Fruit fly (Drosophila melanogaster) whole organism, embryonic: ENCODE data around the gene MsrA.

Experiments
- ATbp ChIP-seq: fragments of 200-800 bp; sonication (Bioruptor generic); optimal IDR thresholded peaks from 2 replicates; lab custom pipeline; 2017; ENCODE audit warnings: missing biosample characterization, mild to moderate bottlenecking, missing genetic modification characterization, missing genetic modification reagents
- Ada2b ChIP-seq: fragments of 200-800 bp; sonication (Bioruptor generic); IDR thresholded peaks from 2 replicates; pipeline ENCODE4 v1.3.6; 2022; ENCODE audit warnings: missing biosample characterization, missing genetic modification characterization
- CG10565 ChIP-seq: fragments of 200-800 bp; sonication (Bioruptor generic); optimal IDR thresholded peaks from 3 replicates; lab custom pipeline; 2016; ENCODE audit warnings: missing biosample characterization, mild to moderate bottlenecking, missing genetic modification characterization
- CG11560 ChIP-seq: fragments of 200-800 bp; sonication (Bioruptor generic); IDR thresholded peaks from 3 replicates; pipeline ENCODE4 v1.3.6; 2022; ENCODE audit warnings: missing biosample characterization, missing genetic modification characterization
- CG11695 ChIP-seq: fragments of 200-800 bp; sonication (Bioruptor generic); IDR thresholded peaks from 3 replicates; pipeline ENCODE4 v1.3.6; 2022; ENCODE audit warnings: missing biosample characterization, missing genetic modification characterization
- CG11723 ChIP-seq: fragments of 200-800 bp; sonication (Bioruptor generic); optimal IDR thresholded peaks from 2 replicates; lab custom pipeline; 2017; ENCODE audit warnings: missing biosample characterization, mild to moderate bottlenecking, missing genetic modification characterization
- CG12071 ChIP-seq: fragments of 200-800 bp; sonication (Bioruptor generic); optimal IDR thresholded peaks from 3 replicates; lab custom pipeline; 2018; ENCODE audit warnings: missing biosample characterization, mild to moderate bottlenecking, missing genetic modification characterization
- CG12744 ChIP-seq: fragments of 200-800 bp; sonication (Bioruptor generic); optimal IDR thresholded peaks from 2 replicates; lab custom pipeline; 2016; ENCODE audit warnings: missing biosample characterization, missing genetic modification characterization
- CG1602 ChIP-seq: fragments of 200-800 bp; sonication (Bioruptor generic); optimal IDR thresholded peaks from 3 replicates; lab custom pipeline; 2016; ENCODE audit warnings: missing biosample characterization, missing genetic modification characterization
- CG1647 ChIP-seq: fragments of 200-800 bp; sonication (Bioruptor generic); optimal IDR thresholded peaks from 3 replicates; lab custom pipeline; 2016; ENCODE audit warnings: missing biosample characterization, missing genetic modification characterization
- CG16813 ChIP-seq: fragments of 200-800 bp; sonication (Bioruptor generic); IDR thresholded peaks from 3 replicates; pipeline ENCODE4 v1.3.6; 2022; ENCODE audit warnings: missing biosample characterization, missing genetic modification characterization; ENCODE audit not compliant: partially characterized antibody
- CG16863 ChIP-seq: fragments of 200-800 bp; sonication (Bioruptor generic); optimal IDR thresholded peaks from 3 replicates; lab custom pipeline; 2016; ENCODE audit warnings: missing biosample characterization, missing genetic modification characterization
- CG17568 ChIP-seq: fragments of 200-800 bp; sonication (Bioruptor generic); optimal IDR thresholded peaks from 2 replicates; lab custom pipeline; 2018; ENCODE audit warnings: missing biosample characterization, mild to moderate bottlenecking, missing genetic modification characterization, moderate library complexity
- CG17802 ChIP-seq: fragments of 200-800 bp; sonication (Bioruptor generic); optimal IDR thresholded peaks from 2 replicates; lab custom pipeline; 2018; ENCODE audit warnings: missing biosample characterization, mild to moderate bottlenecking, missing genetic modification characterization, moderate library complexity
- CG18011 ChIP-seq: fragments of 200-800 bp; sonication (Bioruptor generic); optimal IDR thresholded peaks from 2 replicates; lab custom pipeline; 2017; ENCODE audit warnings: missing biosample characterization, missing genetic modification characterization, mild to moderate bottlenecking, moderate library complexity, missing genotype
- CG34376 ChIP-seq: fragments of 200-800 bp; sonication (Bioruptor generic); optimal IDR thresholded peaks from 2 replicates; lab custom pipeline; 2018; ENCODE audit warnings: missing biosample characterization, mild to moderate bottlenecking, missing genetic modification characterization
- CG42726 ChIP-seq: fragments of 200-800 bp; sonication (Bioruptor generic); IDR thresholded peaks from 2 replicates; pipeline ENCODE4 v1.3.6; 2022; ENCODE audit warnings: missing biosample characterization, missing genetic modification characterization; ENCODE audit not compliant: partially characterized antibody
- CG4707 ChIP-seq: fragments of 200-800 bp; sonication (Bioruptor generic); optimal IDR thresholded peaks from 2 replicates; lab custom pipeline; 2018; ENCODE audit warnings: missing biosample characterization, mild to moderate bottlenecking, missing genetic modification characterization, moderate library complexity
- CG7556 ChIP-seq: fragments of 200-800 bp; sonication (Bioruptor generic); optimal IDR thresholded peaks from 2 replicates; lab custom pipeline; 2017; ENCODE audit warnings: missing biosample characterization, mild to moderate bottlenecking, missing genetic modification characterization
- CG7928 ChIP-seq: fragments of 200-800 bp; sonication (Bioruptor generic); optimal IDR thresholded peaks from 2 replicates; lab custom pipeline; 2017; ENCODE audit warnings: missing biosample characterization, mild to moderate bottlenecking, missing genetic modification characterization
- CG7987 ChIP-seq: fragments of 200-800 bp; sonication (Bioruptor generic); optimal IDR thresholded peaks from 2 replicates; lab custom pipeline; 2018; ENCODE audit warnings: missing biosample characterization, mild to moderate bottlenecking, missing genetic modification characterization, moderate library complexity
- CG8089 ChIP-seq: fragments of 200-800 bp; sonication (Bioruptor generic); optimal IDR thresholded peaks from 3 replicates; lab custom pipeline; 2016; ENCODE audit warnings: missing biosample characterization, missing genetic modification characterization
- CG8765 ChIP-seq: fragments of 200-800 bp; sonication (Bioruptor generic); IDR thresholded peaks from 2 replicates; pipeline ENCODE4 v1.3.6; 2022; ENCODE audit warnings: missing biosample characterization, missing genetic modification characterization
- Dad ChIP-seq: fragments of 200-800 bp; sonication (Bioruptor generic); optimal IDR thresholded peaks from 3 replicates; lab custom pipeline; 2016; ENCODE audit warnings: missing biosample characterization, missing genetic modification characterization
- Eip74EF ChIP-seq, 2 experiments: fragments of 200-800 bp in 1 of 2; fragments of >200 bp in 1 of 2; sonication (Bioruptor generic) in 1 of 2; optimal IDR thresholded peaks; 2 replicates each; lab custom pipeline; 2017 to 2019; ENCODE audit warnings: missing biosample characterization in 2 of 2, missing genetic modification characterization in 2 of 2, mild to moderate bottlenecking in 1 of 2, moderate library complexity in 1 of 2
- Elba2 ChIP-seq: fragments of 200-800 bp; sonication (Bioruptor generic); optimal IDR thresholded peaks from 3 replicates; lab custom pipeline; 2016; ENCODE audit warnings: missing biosample characterization, missing genetic modification characterization
- Ets97D ChIP-seq: fragments of 200-800 bp; sonication (Bioruptor generic); optimal IDR thresholded peaks from 3 replicates; lab custom pipeline; 2016; ENCODE audit warnings: missing biosample characterization, missing genetic modification characterization
- Fer1 ChIP-seq: fragments of 200-800 bp; sonication (Bioruptor generic); optimal IDR thresholded peaks from 2 replicates; lab custom pipeline; 2017; ENCODE audit warnings: missing biosample characterization, mild to moderate bottlenecking, missing genetic modification characterization
- HLH54F ChIP-seq: fragments of 200-800 bp; sonication (Bioruptor generic); optimal IDR thresholded peaks from 3 replicates; lab custom pipeline; 2016; ENCODE audit warnings: missing biosample characterization, missing genetic modification characterization
- HLHmδ ChIP-seq: fragments of 200-800 bp; sonication (Bioruptor generic); optimal IDR thresholded peaks from 2 replicates; lab custom pipeline; 2018; ENCODE audit warnings: missing biosample characterization, mild to moderate bottlenecking, missing genetic modification characterization, moderate library complexity
- Lim3 ChIP-seq: fragments of 200-800 bp; sonication (Bioruptor generic); IDR thresholded peaks from 2 replicates; pipeline ENCODE4 v1.3.6; 2022; ENCODE audit warnings: missing biosample characterization, missing genetic modification characterization
- Mad ChIP-seq: fragments of 200-800 bp; sonication (Bioruptor generic); optimal IDR thresholded peaks from 2 replicates; lab custom pipeline; 2016; ENCODE audit warnings: missing biosample characterization, missing genetic modification characterization
- Nf-YB ChIP-seq: fragments of 200-800 bp; sonication (Bioruptor generic); optimal IDR thresholded peaks from 3 replicates; lab custom pipeline; 2019; ENCODE audit warnings: missing biosample characterization, mild to moderate bottlenecking, missing genetic modification characterization, moderate library complexity
- Ptx1 ChIP-seq: fragments of 200-800 bp; sonication (Bioruptor generic); IDR thresholded peaks from 2 replicates; pipeline ENCODE4 v1.3.6; 2022; ENCODE audit warnings: missing biosample characterization, missing genetic modification characterization
- ab ChIP-seq: fragments of 200-800 bp; sonication (Bioruptor generic); optimal IDR thresholded peaks from 2 replicates; lab custom pipeline; 2016; ENCODE audit warnings: missing biosample characterization, missing genetic modification characterization
- chinmo ChIP-seq: fragments of 200-800 bp; sonication (Bioruptor generic); IDR thresholded peaks from 4 replicates; pipeline ENCODE4 v1.3.6; 2022; ENCODE audit warnings: missing biosample characterization, missing genetic modification characterization; ENCODE audit not compliant: partially characterized antibody
- chm ChIP-seq: fragments of 200-800 bp; sonication (Bioruptor generic); IDR thresholded peaks from 2 replicates; pipeline ENCODE4 v1.3.6; 2022; ENCODE audit warnings: missing biosample characterization, missing genetic modification characterization
- croc ChIP-seq: fragments of 200-800 bp; sonication (Bioruptor generic); conservative IDR thresholded peaks from 3 replicates; pipeline ENCODE4 v1.3.6; 2022; ENCODE audit warnings: missing biosample characterization, missing genetic modification characterization
- dmrt11E ChIP-seq: fragments of 200-800 bp; sonication (Bioruptor generic); optimal IDR thresholded peaks from 3 replicates; lab custom pipeline; 2018; ENCODE audit warnings: missing biosample characterization, mild to moderate bottlenecking, missing genetic modification characterization, moderate library complexity
- fd3F ChIP-seq: fragments of 200-800 bp; sonication (Bioruptor generic); optimal IDR thresholded peaks from 2 replicates; lab custom pipeline; 2018; ENCODE audit warnings: missing biosample characterization, mild to moderate bottlenecking, missing genetic modification characterization, moderate library complexity
- jing ChIP-seq: fragments of 200-800 bp; sonication (Bioruptor generic); optimal IDR thresholded peaks from 2 replicates; lab custom pipeline; 2018; ENCODE audit warnings: missing biosample characterization, mild to moderate bottlenecking, missing genetic modification characterization
- ken ChIP-seq: fragments of 200-800 bp; sonication (Bioruptor generic); IDR thresholded peaks from 3 replicates; pipeline ENCODE4 v1.3.6; 2022; ENCODE audit warnings: missing biosample characterization, missing genetic modification characterization
- maf-S ChIP-seq: fragments of 200-800 bp; sonication (Bioruptor generic); optimal IDR thresholded peaks from 2 replicates; lab custom pipeline; 2016; ENCODE audit warnings: missing biosample characterization, missing genetic modification characterization
- nerfin-2 ChIP-seq: fragments of 200-800 bp; sonication (Bioruptor generic); IDR thresholded peaks from 2 replicates; pipeline ENCODE4 v1.3.6; 2022; ENCODE audit warnings: missing biosample characterization, missing genetic modification characterization; ENCODE audit not compliant: partially characterized antibody
- row ChIP-seq: fragments of 200-800 bp; sonication (Bioruptor generic); IDR thresholded peaks from 3 replicates; pipeline ENCODE4 v1.3.6; 2022; ENCODE audit warnings: missing biosample characterization, missing genetic modification characterization
- salm ChIP-seq: fragments of 200-800 bp; sonication (Bioruptor generic); optimal IDR thresholded peaks from 2 replicates; lab custom pipeline; 2018; ENCODE audit warnings: missing biosample characterization, mild to moderate bottlenecking, missing genetic modification characterization
- schlank ChIP-seq: fragments of 200-800 bp; sonication (Bioruptor generic); optimal IDR thresholded peaks from 2 replicates; lab custom pipeline; 2018; ENCODE audit warnings: missing biosample characterization, mild to moderate bottlenecking, missing genetic modification characterization
- slou ChIP-seq: fragments of 200-800 bp; sonication (Bioruptor generic); optimal IDR thresholded peaks from 3 replicates; lab custom pipeline; 2016; ENCODE audit warnings: missing biosample characterization, missing genetic modification characterization
- twi ChIP-seq: fragments of 200-800 bp; optimal IDR thresholded peaks from 2 replicates; lab custom pipeline; 2019; ENCODE audit warnings: missing biosample characterization, mild to moderate bottlenecking, missing genetic modification characterization, moderate library complexity

Gene MsrA

dm6 chr3L:15533402-15534129, 22.7 kb downstream of the MsrA start (continued):
- TF ChIP-seq Elba2 (GFP tag; lab: Kevin White, UChicago) (no peak), CG11723 (GFP tag; lab: Kevin White, UChicago) (no peak), jing (no peak), chm (no peak), CG7556 (GFP tag; lab: Kevin White, UChicago) (no peak), schlank (tag; lab: Kevin White, UChicago) (no peak), Eip74EF (GFP tag; optimal IDR thresholded peaks at IDR 0.05; lab: Kevin White, UChicago) (peak in 1 of 2 experiments; percentile 49), HLH54F (GFP tag; lab: Kevin White, UChicago) (no peak), fd3F (GFP tag; lab: Kevin White, UChicago) (no peak), CG12744 (GFP tag; lab: Kevin White, UChicago) (no peak), CG16813 (GFP tag; lab: Robert Waterston, UW) (no peak), CG12071 (GFP tag; lab: Kevin White, UChicago) (peak; percentile 48), CG17568 (peak; percentile 11), CG11560 (tag; lab: Robert Waterston, UW) (no peak), CG11695 (GFP tag; lab: Robert Waterston, UW) (no peak), twi (tag; lab: Kevin White, UChicago) (no peak), HLHmδ (GFP tag; lab: Kevin White, UChicago) (no peak), CG7987 (peak; percentile 31), nerfin-2 (GFP tag; lab: Robert Waterston, UW) (no peak), croc (GFP tag; lab: Robert Waterston, UW) (no peak; the same call in 2 of the 3 replicates), Fer1 (peak; percentile 23), ken (peak; percentile 35; the same call in 1 of the 3 replicates), Ptx1 (GFP tag; lab: Robert Waterston, UW) (peak; percentile 36; the same call in 1 of the 2 replicates), CG17802 (tag; lab: Kevin White, UChicago) (peak; percentile 46), ATbp (GFP tag; lab: Kevin White, UChicago) (peak; percentile 36), CG7928 (no peak), dmrt11E (tag; lab: Kevin White, UChicago) (peak; percentile 19), slou (GFP tag; lab: Kevin White, UChicago) (no peak), CG8765 (GFP tag; lab: Robert Waterston, UW) (no peak), maf-S (no peak), row (GFP tag; lab: Robert Waterston, UW) (no peak; the same call in 1 of the 3 replicates), CG42726 (GFP tag; lab: Robert Waterston, UW) (no peak), chinmo (GFP tag; lab: Robert Waterston, UW) (no peak), CG8089 (GFP tag; lab: Kevin White, UChicago) (peak; percentile 10), CG1647 (GFP tag; lab: Kevin White, UChicago) (peak; percentile 22), Dad (no peak), CG4707 (peak; percentile 24), Ada2b (peak; percentile 33; the same call in 1 of the 2 replicates), CG10565 (GFP tag; lab: Kevin White, UChicago) (no peak), Nf-YB (no peak), Lim3 (GFP tag; lab: Robert Waterston, UW) (no peak), CG16863 (peak; percentile 27), CG34376 (no peak), salm (tag; lab: Kevin White, UChicago) (no peak), CG18011 (GFP tag; lab: Kevin White, UChicago) (no peak), Ets97D (GFP tag; lab: Kevin White, UChicago) (no peak), ab (no peak), CG1602 (GFP tag; lab: Kevin White, UChicago) (no peak), Mad (GFP tag; lab: Kevin White, UChicago) (no peak)
